Fruit fly (Drosophila melanogaster): ENCODE measurements around the gene Exo84.
A peak's percentile ranks its signal among the peaks of the same experiment; 100 is the strongest.

The Exo84 gene

DNA sequence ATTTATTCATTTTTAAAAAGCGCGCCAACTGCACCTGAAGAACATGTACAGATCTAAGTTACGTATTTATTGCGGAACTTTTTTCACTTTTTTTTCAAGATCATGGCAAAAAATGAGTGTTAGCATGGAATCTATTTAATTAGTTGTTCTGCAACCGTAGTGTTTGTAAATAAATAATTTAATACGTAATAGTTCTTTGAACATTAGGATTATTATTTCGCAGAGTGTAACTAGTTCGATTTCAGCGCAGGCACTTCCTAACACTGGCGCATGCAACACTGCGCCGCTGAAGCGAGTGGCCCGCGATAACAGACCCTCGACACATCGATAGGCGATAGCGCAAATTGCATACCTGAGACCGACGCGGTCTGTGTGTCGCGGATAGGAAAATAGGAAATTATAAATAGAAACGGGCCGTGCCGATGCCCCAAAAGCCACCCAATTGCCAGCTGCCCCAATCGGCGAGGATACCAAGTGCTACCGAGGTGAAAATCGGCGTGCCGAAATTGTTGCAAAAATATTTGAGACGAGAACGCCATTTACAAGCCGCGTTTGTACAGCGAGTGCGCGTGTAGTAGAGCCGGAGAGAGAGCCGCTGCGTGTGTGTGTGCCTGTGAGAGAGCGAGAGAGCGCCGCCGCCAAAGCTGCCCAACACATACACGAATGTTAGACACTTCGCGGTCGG is 10.5 kb downstream of the Exo84 start, which contains the start of gene gro (continued):
- TF ChIP-seq cg (GFP tag; optimal IDR thresholded peaks at IDR 0.05) (no peak), CG13123 (GFP tag; optimal IDR thresholded peaks at IDR 0.05) (peak; percentile 49), dmrt99B (tag; optimal IDR thresholded peaks at IDR 0.05) (peak; percentile 49), Gug (GFP tag; IDR thresholded peaks at IDR 0.05) (peak; percentile 55; the same call in 3 of the 4 replicates), insv (GFP tag; optimal IDR thresholded peaks at IDR 0.05) (peak in 1 of 2 experiments; percentile 72), HLH4C (GFP tag; IDR thresholded peaks at IDR 0.05; ENCODE audit: partially characterized antibody) (peak; percentile 85), CG1233 (GFP tag; optimal IDR thresholded peaks at IDR 0.05) (peak; percentile 55), wor (GFP tag; IDR thresholded peaks at IDR 0.05) (peak; percentile 23; the same call in 1 of the 2 replicates), danr (GFP tag; IDR thresholded peaks at IDR 0.05) (no peak), nerfin-2 (GFP tag; IDR thresholded peaks at IDR 0.05; ENCODE audit: partially characterized antibody) (peak; percentile 78), CG1603 (tag; optimal IDR thresholded peaks at IDR 0.05) (peak; percentile 87), CG10462 (GFP tag; optimal IDR thresholded peaks at IDR 0.05) (peak; percentile 68), CG17359 (tag; optimal IDR thresholded peaks at IDR 0.05) (peak; percentile 52), CG14014 (GFP tag; IDR thresholded peaks at IDR 0.05) (peak; percentile 50), CG12071 (GFP tag; optimal IDR thresholded peaks at IDR 0.05) (peak; percentile 7), pb (GFP tag; optimal IDR thresholded peaks at IDR 0.05) (peak; percentile 53), CG16815 (GFP tag; optimal IDR thresholded peaks at IDR 0.05) (peak; percentile 38), gsb (GFP tag; IDR thresholded peaks at IDR 0.05) (peak; percentile 29; the same call in 1 of the 2 replicates), CG15696 (tag; optimal IDR thresholded peaks at IDR 0.05) (peak; percentile 51), stc (GFP tag; IDR thresholded peaks at IDR 0.05) (peak; percentile 49; the same call in 1 of the 2 replicates), hth (optimal IDR thresholded peaks at IDR 0.05) (no peak), CG12744 (GFP tag; optimal IDR thresholded peaks at IDR 0.05) (peak; percentile 65), H2.0 (GFP tag; IDR thresholded peaks at IDR 0.05) (peak; percentile 52; the same call in 1 of the 2 replicates), Bteb2 (GFP tag; optimal IDR thresholded peaks at IDR 0.05) (peak; percentile 68), CG12659 (GFP tag; optimal IDR thresholded peaks at IDR 0.05) (peak; percentile 91), sna (GFP tag; IDR thresholded peaks at IDR 0.05; ENCODE audit: partially characterized antibody) (peak; percentile 82; the same call in 1 of the 2 replicates), CG6689 (GFP tag; IDR thresholded peaks at IDR 0.05) (peak; percentile 46; the same call in 1 of the 2 replicates), CG4730 (GFP tag; IDR thresholded peaks at IDR 0.05) (peak; percentile 42; the same call in 1 of the 2 replicates), unc-4 (GFP tag; IDR thresholded peaks at IDR 0.05; ENCODE audit: partially characterized antibody) (peak; percentile 74), CG17361 (GFP tag; IDR thresholded peaks at IDR 0.05) (no peak), Atf-2 (GFP tag; optimal IDR thresholded peaks at IDR 0.05) (peak; percentile 43), sc (optimal IDR thresholded peaks at IDR 0.05) (no peak), sc (GFP tag; optimal IDR thresholded peaks at IDR 0.05) (no peak), CG6813 (GFP tag; optimal IDR thresholded peaks at IDR 0.05) (no peak), gfzf (GFP tag; optimal IDR thresholded peaks at IDR 0.05) (peak; percentile 40), CHES-1-like (GFP tag; optimal IDR thresholded peaks at IDR 0.05) (peak; percentile 81), CG5245 (GFP tag; optimal IDR thresholded peaks at IDR 0.05) (peak; percentile 42), abd-A (tag; optimal IDR thresholded peaks at IDR 0.05) (no peak), gce (GFP tag; IDR thresholded peaks at IDR 0.05) (no peak), CG5180 (GFP tag; optimal IDR thresholded peaks at IDR 0.05) (peak; percentile 25), fd102C (GFP tag; optimal IDR thresholded peaks at IDR 0.05) (peak; percentile 34), CG30431 (GFP tag; optimal IDR thresholded peaks at IDR 0.05) (peak; percentile 54), lmd (GFP tag; IDR thresholded peaks at IDR 0.05) (peak; percentile 44; the same call in 1 of the 2 replicates), CG18619 (GFP tag; optimal IDR thresholded peaks at IDR 0.05) (peak; percentile 26), Rx (GFP tag; IDR thresholded peaks at IDR 0.05) (0 out of 2 replicates have a peak, but pooled peaks have one; percentile 52), CG10274 (GFP tag; optimal IDR thresholded peaks at IDR 0.05) (no peak), gcm (GFP tag; optimal IDR thresholded peaks at IDR 0.05) (no peak), CG1647 (GFP tag; optimal IDR thresholded peaks at IDR 0.05) (peak; percentile 38), zfh1 (GFP tag; IDR thresholded peaks at IDR 0.05) (peak; percentile 66; the same call in 2 of the 3 replicates)

Measured in whole organism, embryonic.